Worm (Caenorhabditis elegans): Measurements from ENCODE around the gene R09D1.13.

DNA sequence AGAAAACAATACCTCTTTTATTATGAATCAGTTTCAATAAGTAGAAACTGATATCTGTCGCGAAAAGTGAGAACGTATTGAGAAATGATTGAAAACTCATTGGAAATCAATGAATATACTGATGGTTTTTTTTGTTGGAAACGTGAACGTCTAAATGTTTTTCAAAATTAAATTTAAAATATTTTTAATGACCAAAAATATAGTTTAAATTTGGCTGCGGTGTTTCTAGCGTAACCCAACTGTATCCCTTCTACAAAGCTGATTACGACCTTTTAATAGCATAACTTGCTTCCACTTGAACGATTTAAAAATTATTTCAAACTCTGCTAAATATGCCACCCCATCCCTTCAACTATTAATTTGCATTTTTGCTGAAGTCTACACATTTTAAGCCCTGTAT is 33.8 kb downstream of the R09D1.13 start, which contains the start of gene M176.9:
- TF ChIP-seq T22C8.4 (GFP tag; IDR thresholded peaks at IDR 0.05) (no peak), flt-1 (GFP tag; IDR thresholded peaks at IDR 0.05) (no peak), cog-1 (tag; optimal IDR thresholded peaks at IDR 0.05) (no peak), ztf-23 (GFP tag; IDR thresholded peaks at IDR 0.05) (no peak), klf-2 (GFP tag; conservative IDR thresholded peaks at IDR 0.05) (no peak), med-1 (GFP tag; optimal IDR thresholded peaks at IDR 0.05; ENCODE audit: insufficient read depth) (no peak), ztf-29 (GFP tag; IDR thresholded peaks at IDR 0.05) (no peak)
